Fruit fly (Drosophila melanogaster): ENCODE measurements around the gene Mtpalpha.

Gene Mtpalpha

dm6 chr2L:9545511-9545910 lies 31.1 kb downstream of the Mtpalpha start, which contains the start of gene CG13114:
CG13114 (plus strand) TSS chr2L:9545811.
- TF ChIP-seq Ets98B (GFP tag; IDR thresholded peaks at IDR 0.05) = no peak
- no peak for TF ChIP-seq CG10348 (GFP tag; IDR thresholded peaks at IDR 0.05)
- no peak for TF ChIP-seq CG14655 (GFP tag; optimal IDR thresholded peaks at IDR 0.05)
- no peak for TF ChIP-seq Pif1B (GFP tag; optimal IDR thresholded peaks at IDR 0.05)
- no peak for TF ChIP-seq CG13204 (GFP tag; optimal IDR thresholded peaks at IDR 0.05)
- TF ChIP-seq CG17806 (tag; optimal IDR thresholded peaks at IDR 0.05) = no peak
- TF ChIP-seq CG34367 (tag; optimal IDR thresholded peaks at IDR 0.05) = no peak
- TF ChIP-seq CG9948 (tag; optimal IDR thresholded peaks at IDR 0.05) = no peak
- TF ChIP-seq CG4496 (GFP tag; IDR thresholded peaks at IDR 0.05) = no peak
- TF ChIP-seq Pif1A (GFP tag; optimal IDR thresholded peaks at IDR 0.05) = no peak

- TF ChIP-seq CG8301 (tag; optimal IDR thresholded peaks at IDR 0.05) (no peak), D1 (tag; optimal IDR thresholded peaks at IDR 0.05) (no peak)
Observed at dm6 chr2L:9543871-9544270, 32.7 kb downstream of the Mtpalpha start, which contains the start of gene CG13113. CG13113 (plus strand) TSS chr2L:9544171.

dm6 chr2L:9542578-9542977 lies 34.0 kb downstream of the Mtpalpha start, which contains the start of gene Cpr30B:
Cpr30B (plus strand) TSS chr2L:9542878.
- no peak for TF ChIP-seq CG34367 (tag; optimal IDR thresholded peaks at IDR 0.05)
- no peak for TF ChIP-seq fd96Ca (GFP tag; IDR thresholded peaks at IDR 0.05)
- TF ChIP-seq CG9948 (tag; optimal IDR thresholded peaks at IDR 0.05) = no peak
- TF ChIP-seq CG15710 (tag; optimal IDR thresholded peaks at IDR 0.05) = no peak
- TF ChIP-seq Pif1B (GFP tag; optimal IDR thresholded peaks at IDR 0.05) = no peak
- no peak for TF ChIP-seq CG10348 (GFP tag; IDR thresholded peaks at IDR 0.05)
- no peak for TF ChIP-seq CG4496 (GFP tag; IDR thresholded peaks at IDR 0.05)
- no peak for TF ChIP-seq CG8301 (tag; optimal IDR thresholded peaks at IDR 0.05)
- TF ChIP-seq EcR (GFP tag; optimal IDR thresholded peaks at IDR 0.05) = no peak
- no peak for TF ChIP-seq CG14655 (GFP tag; optimal IDR thresholded peaks at IDR 0.05)
- no peak for TF ChIP-seq CG17806 (tag; optimal IDR thresholded peaks at IDR 0.05)
- no peak for TF ChIP-seq D1 (tag; optimal IDR thresholded peaks at IDR 0.05)
- TF ChIP-seq Ets98B (GFP tag; IDR thresholded peaks at IDR 0.05) = no peak
- TF ChIP-seq CG12605 (GFP tag; IDR thresholded peaks at IDR 0.05) = no peak
- TF ChIP-seq CG13204 (GFP tag; optimal IDR thresholded peaks at IDR 0.05) = no peak
- TF ChIP-seq gl (tag; optimal IDR thresholded peaks at IDR 0.05) = no peak
- no peak for TF ChIP-seq CG32121 (GFP tag; IDR thresholded peaks at IDR 0.05)
- no peak for TF ChIP-seq rn (GFP tag; IDR thresholded peaks at IDR 0.05)
- TF ChIP-seq CG8159 (tag; optimal IDR thresholded peaks at IDR 0.05) = no peak

dm6 chr2L:9539988-9540573 lies 36.5 kb downstream of the Mtpalpha start, which contains the start of gene CG17855:
CG17855 (plus strand) TSS chr2L:9540523.
- peak; percentile 86 for TF ChIP-seq D1 (tag; optimal IDR thresholded peaks at IDR 0.05)
- TF ChIP-seq rn (GFP tag; IDR thresholded peaks at IDR 0.05) = no peak

- TF ChIP-seq CG15710 (tag; optimal IDR thresholded peaks at IDR 0.05) (no peak), CG14655 (GFP tag; optimal IDR thresholded peaks at IDR 0.05) (peak; percentile 34), CG8159 (tag; optimal IDR thresholded peaks at IDR 0.05) (no peak), fd96Ca (GFP tag; IDR thresholded peaks at IDR 0.05) (0 out of 3 replicates have a peak, but pooled peaks have one; percentile 27), CG32121 (GFP tag; IDR thresholded peaks at IDR 0.05) (no peak), Pif1B (GFP tag; optimal IDR thresholded peaks at IDR 0.05) (no peak), CG8301 (tag; optimal IDR thresholded peaks at IDR 0.05) (peak; percentile 6)
Observed at dm6 chr2L:9529858-9530378, 46.7 kb downstream of the Mtpalpha start.

- no peak for TF ChIP-seq D1 (tag; optimal IDR thresholded peaks at IDR 0.05)
- no peak for TF ChIP-seq CG17806 (tag; optimal IDR thresholded peaks at IDR 0.05)
- TF ChIP-seq Snoo (tag; optimal IDR thresholded peaks at IDR 0.05) = no peak
- TF ChIP-seq rn (GFP tag; IDR thresholded peaks at IDR 0.05) = no peak
- TF ChIP-seq gl (tag; optimal IDR thresholded peaks at IDR 0.05) = no peak
- TF ChIP-seq CG14655 (GFP tag; optimal IDR thresholded peaks at IDR 0.05) = no peak
- TF ChIP-seq Pif1B (GFP tag; optimal IDR thresholded peaks at IDR 0.05) = no peak
- no peak for TF ChIP-seq fd96Ca (GFP tag; IDR thresholded peaks at IDR 0.05)
- no peak for TF ChIP-seq Ets98B (GFP tag; IDR thresholded peaks at IDR 0.05)
- TF ChIP-seq CG12605 (GFP tag; IDR thresholded peaks at IDR 0.05) = no peak
- TF ChIP-seq CG8301 (tag; optimal IDR thresholded peaks at IDR 0.05) = no peak
- TF ChIP-seq Pif1A (GFP tag; optimal IDR thresholded peaks at IDR 0.05) = no peak
Observed at dm6 chr2L:9528215-9528614, 48.4 kb downstream of the Mtpalpha start, which contains the start of gene CG31883. CG31883 (plus strand) TSS chr2L:9528515.

dm6 chr2L:9526518-9526917 lies 50.1 kb downstream of the Mtpalpha start:
- TF ChIP-seq Pif1A (GFP tag; optimal IDR thresholded peaks at IDR 0.05) (no peak), CG14655 (GFP tag; optimal IDR thresholded peaks at IDR 0.05) (no peak), rn (GFP tag; IDR thresholded peaks at IDR 0.05) (no peak), CG9948 (tag; optimal IDR thresholded peaks at IDR 0.05) (no peak), CG10348 (GFP tag; IDR thresholded peaks at IDR 0.05) (no peak), D1 (tag; optimal IDR thresholded peaks at IDR 0.05) (no peak), CG8159 (tag; optimal IDR thresholded peaks at IDR 0.05) (no peak), Ets98B (GFP tag; IDR thresholded peaks at IDR 0.05) (no peak), CG15710 (tag; optimal IDR thresholded peaks at IDR 0.05) (no peak), Pif1B (GFP tag; optimal IDR thresholded peaks at IDR 0.05) (no peak), CG32121 (GFP tag; IDR thresholded peaks at IDR 0.05) (no peak), CG17806 (tag; optimal IDR thresholded peaks at IDR 0.05) (no peak)

Measured in whole organism, pupa.